Worm (Caenorhabditis elegans): ENCODE data around the gene F18E9.4.
"Not testable (repeated sequence)": the region's sequence is repeated elsewhere in the genome, so short reads cannot be mapped to it uniquely, and the experiment has no call there.

The F18E9.4 gene

ce11 chrX:8604160-8604559 is 23.8 kb downstream of the F18E9.4 start:
- no peak for TF ChIP-seq unc-62 (GFP tag; optimal IDR thresholded peaks at IDR 0.05)

- no peak for TF ChIP-seq unc-62 (GFP tag; optimal IDR thresholded peaks at IDR 0.05)
Observed at ce11 chrX:8605005-8605404, 24.7 kb downstream of the F18E9.4 start, which contains the start of the genes H35N09.2 and H35N09.1. Gene H35N09.2, minus strand, starts transcription at chrX:8605058. Gene H35N09.1, plus strand, starts transcription at chrX:8605339.

ce11 chrX:8608756-8609155 is 28.4 kb downstream of the F18E9.4 start:
- no peak for TF ChIP-seq unc-62 (GFP tag; optimal IDR thresholded peaks at IDR 0.05)

DNA sequence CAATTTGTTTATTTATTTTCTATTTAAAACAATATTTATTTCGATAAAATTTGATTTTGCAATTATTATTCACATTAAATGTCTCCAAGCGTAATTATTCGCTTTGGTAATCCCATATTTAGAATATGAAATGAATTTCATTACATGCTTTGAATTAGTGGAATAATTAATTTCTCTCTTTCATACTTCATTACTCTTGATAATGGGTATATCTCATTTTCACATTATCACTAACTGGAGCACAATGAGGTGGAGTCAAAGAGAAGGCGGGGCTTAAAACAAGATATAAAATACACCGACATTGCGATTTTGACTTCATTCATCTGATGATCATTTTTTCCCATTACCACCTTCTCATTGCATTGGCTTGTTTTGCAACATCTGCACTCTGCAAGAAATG is 30.3 kb downstream of the F18E9.4 start, which contains the start of gene K01A12.4:
K01A12.4 (plus strand) TSS at position 301 of the 400 bp plus-strand sequence.
- TF ChIP-seq unc-62 (GFP tag; optimal IDR thresholded peaks at IDR 0.05), result not testable (repeated sequence)

DNA sequence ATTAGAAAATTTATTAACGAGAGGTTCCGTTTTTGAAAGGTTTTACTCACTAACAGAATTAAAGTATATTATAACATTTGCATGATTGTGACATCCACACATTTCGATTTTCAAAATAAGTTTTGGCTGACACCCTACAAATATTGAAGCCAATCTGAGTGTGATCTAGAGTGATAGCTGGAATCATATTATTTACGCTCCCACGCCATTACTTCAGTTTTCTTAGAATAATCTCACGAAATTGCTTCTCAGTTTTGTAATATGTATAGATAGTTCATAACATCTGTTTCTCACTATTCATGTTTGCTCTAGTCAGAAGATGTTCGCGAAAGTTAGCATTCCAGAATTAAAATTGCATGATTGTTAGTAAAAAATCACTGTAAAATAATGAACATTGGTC is 32.0 kb downstream of the F18E9.4 start:
- TF ChIP-seq unc-62 (GFP tag; optimal IDR thresholded peaks at IDR 0.05), result no peak

DNA sequence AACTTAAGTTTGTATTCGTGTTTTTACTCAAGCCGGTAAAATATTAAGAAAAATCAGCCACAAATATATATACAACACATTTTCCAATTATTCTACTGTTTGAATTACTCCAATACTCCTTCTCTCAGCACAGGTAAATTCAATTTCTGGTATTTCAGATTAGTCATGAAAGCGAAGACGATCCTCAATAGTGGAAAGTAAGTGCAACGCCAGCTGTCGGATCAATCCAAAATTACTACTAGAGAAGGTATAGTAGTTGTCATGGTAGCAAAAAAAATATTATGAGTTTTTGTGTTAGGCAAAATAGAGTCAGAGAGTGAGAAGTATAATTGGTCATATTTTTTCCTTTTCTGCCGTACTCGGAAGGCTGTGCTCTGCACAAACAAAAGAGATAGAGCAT is 32.7 kb downstream of the F18E9.4 start, which contains the start of gene K01A12.2:
K01A12.2 (plus strand) TSS at position 301 of the 400 bp plus-strand sequence.
- TF ChIP-seq unc-62 (GFP tag; optimal IDR thresholded peaks at IDR 0.05), result no peak

ce11 chrX:8623840-8624591 is 43.7 kb downstream of the F18E9.4 start:
- TF ChIP-seq unc-62 (GFP tag; optimal IDR thresholded peaks at IDR 0.05), result no peak

ce11 chrX:8625090-8625489 is 44.8 kb downstream of the F18E9.4 start, which contains the start of gene K01A12.3:
Gene K01A12.3, minus strand, starts transcription at chrX:8625190.
- no peak for TF ChIP-seq unc-62 (GFP tag; optimal IDR thresholded peaks at IDR 0.05)

Measured in whole organism, dauer.